Fruit fly (Drosophila melanogaster): ENCODE measurements around the gene CG12219.

Gene CG12219

dm6 chrX:6339970-6340548 is 39.0 kb upstream of the CG12219 start (continued):
- TF ChIP-seq stc (GFP tag; IDR thresholded peaks at IDR 0.05) (peak; percentile 61), CG17568 (GFP tag; optimal IDR thresholded peaks at IDR 0.05) (no peak), dysf (GFP tag; IDR thresholded peaks at IDR 0.05) (peak; percentile 67), crol (GFP tag; IDR thresholded peaks at IDR 0.05) (peak; percentile 44), CG7839 (tag; optimal IDR thresholded peaks at IDR 0.05) (peak; percentile 68), NK7.1 (GFP tag; optimal IDR thresholded peaks at IDR 0.05) (no peak), tgo (GFP tag; IDR thresholded peaks at IDR 0.05) (peak; percentile 68), Hand (GFP tag; optimal IDR thresholded peaks at IDR 0.05) (no peak), pfk (GFP tag; optimal IDR thresholded peaks at IDR 0.05) (no peak), tap (tag; optimal IDR thresholded peaks at IDR 0.05) (peak; percentile 53), CG15601 (tag; optimal IDR thresholded peaks at IDR 0.05) (peak; percentile 46), CG17912 (GFP tag; optimal IDR thresholded peaks at IDR 0.05) (no peak), Dfd (GFP tag; optimal IDR thresholded peaks at IDR 0.05) (no peak), schlank (tag; optimal IDR thresholded peaks at IDR 0.05) (peak; percentile 19), crc (GFP tag; optimal IDR thresholded peaks at IDR 0.05) (no peak), CG7987 (GFP tag; optimal IDR thresholded peaks at IDR 0.05) (no peak), otp (GFP tag; IDR thresholded peaks at IDR 0.05) (peak; percentile 30; the same call in 1 of the 3 replicates), CG18011 (GFP tag; optimal IDR thresholded peaks at IDR 0.05) (no peak), repo (GFP tag; optimal IDR thresholded peaks at IDR 0.05) (no peak), CG6813 (GFP tag; optimal IDR thresholded peaks at IDR 0.05) (peak; percentile 59), CG8290 (GFP tag; optimal IDR thresholded peaks at IDR 0.05) (no peak), CG8290 (tag; optimal IDR thresholded peaks at IDR 0.05) (peak in 1 of 2 experiments; percentile 70), Ets65A (GFP tag) (peak; percentile 77), CG7556 (GFP tag; optimal IDR thresholded peaks at IDR 0.05) (no peak), salm (tag; optimal IDR thresholded peaks at IDR 0.05) (peak; percentile 38), CG10462 (GFP tag; optimal IDR thresholded peaks at IDR 0.05) (no peak), Dll (GFP tag; IDR thresholded peaks at IDR 0.05; ENCODE audit: partially characterized antibody) (no peak), Max (GFP tag; optimal IDR thresholded peaks at IDR 0.05) (no peak), B-H1 (GFP tag; IDR thresholded peaks at IDR 0.05) (peak; percentile 32; the same call in 2 of the 3 replicates), nau (GFP tag; optimal IDR thresholded peaks at IDR 0.05) (no peak), bcd (GFP tag; optimal IDR thresholded peaks at IDR 0.05) (peak; percentile 42), oc (tag; optimal IDR thresholded peaks at IDR 0.05) (peak; percentile 96), sens (GFP tag) (peak; percentile 85), CG10431 (GFP tag; optimal IDR thresholded peaks at IDR 0.05) (no peak), Pdp1 (GFP tag; optimal IDR thresholded peaks at IDR 0.05) (peak; percentile 25 to 51), slou (GFP tag; optimal IDR thresholded peaks at IDR 0.05) (no peak), Eip74EF (GFP tag; optimal IDR thresholded peaks at IDR 0.05) (peak in 1 of 2 experiments; percentile 39), Spps (tag; optimal IDR thresholded peaks at IDR 0.05) (peak; percentile 22), kay (GFP tag; optimal IDR thresholded peaks at IDR 0.05) (no peak), dati (GFP tag; IDR thresholded peaks at IDR 0.05) (no peak), dimm (GFP tag; IDR thresholded peaks at IDR 0.05) (no peak), CG9817 (tag; optimal IDR thresholded peaks at IDR 0.05) (peak; percentile 63), cato (GFP tag; optimal IDR thresholded peaks at IDR 0.05; ENCODE audit: borderline replicate concordance) (no peak), jigr1 (GFP tag; IDR thresholded peaks at IDR 0.05) (no peak), chif (GFP tag; optimal IDR thresholded peaks at IDR 0.05) (peak; percentile 3 to 25), CG33557 (GFP tag; optimal IDR thresholded peaks at IDR 0.05) (no peak), Fer3 (tag; optimal IDR thresholded peaks at IDR 0.05) (peak; percentile 57), Sox102F (GFP tag; optimal IDR thresholded peaks at IDR 0.05) (peak; percentile 72), CG2120 (GFP tag; optimal IDR thresholded peaks at IDR 0.05) (peak; percentile 50), ase (GFP tag; IDR thresholded peaks at IDR 0.05) (peak; percentile 59; the same call in 2 of the 3 replicates)
